Worm (Caenorhabditis elegans) whole organism, early embryonic: ENCODE data around the gene ceh-30.

Experiments used
- B0310.2 ChIP-seq: sonication (generic microtip); optimal IDR thresholded peaks from 2 replicates; lab custom pipeline; 2016; ENCODE audit warnings: mild to moderate bottlenecking, missing genetic modification characterization, missing compliant biosample characterization
- F13C5.2 ChIP-seq: sonication (generic microtip); optimal IDR thresholded peaks from 2 replicates; lab custom pipeline; 2017; ENCODE audit warnings: mild to moderate bottlenecking, missing genetic modification characterization, inconsistent platforms, missing compliant biosample characterization
- aly-1 ChIP-seq: sonication (generic microtip); optimal IDR thresholded peaks from 2 replicates; lab custom pipeline; 2016; ENCODE audit warnings: missing genetic modification characterization, missing compliant biosample characterization
- ama-1 ChIP-seq: fragments of 150-350 bp; optimal IDR thresholded peaks from 2 replicates; lab custom pipeline; 2014
- ceh-13 ChIP-seq: fragments of 200-800 bp; sonication (Bioruptor generic); optimal IDR thresholded peaks from 2 replicates; lab custom pipeline; 2018; ENCODE audit warnings: mild to moderate bottlenecking, missing genetic modification characterization, missing compliant biosample characterization
- ceh-36 ChIP-seq: sonication (generic microtip); optimal IDR thresholded peaks from 2 replicates; lab custom pipeline; 2016; ENCODE audit warnings: missing genetic modification characterization, inconsistent platforms, missing compliant biosample characterization
- ets-7 ChIP-seq: sonication (generic microtip); optimal IDR thresholded peaks from 2 replicates; lab custom pipeline; 2016; ENCODE audit warnings: missing genotype, missing genetic modification characterization, missing compliant biosample characterization
- flt-1 ChIP-seq: fragments of 200-800 bp; sonication (Bioruptor generic); IDR thresholded peaks from 2 replicates; pipeline ENCODE4 v1.3.6; 2022; ENCODE audit warnings: missing genetic modification characterization, missing compliant biosample characterization
- hmbx-1 ChIP-seq: sonication (generic microtip); optimal IDR thresholded peaks from 2 replicates; lab custom pipeline; 2016; ENCODE audit warnings: mild to moderate bottlenecking, missing genetic modification characterization, missing compliant biosample characterization
- hmg-4 ChIP-seq: fragments of 200-800 bp; sonication (Bioruptor generic); optimal IDR thresholded peaks from 2 replicates; lab custom pipeline; 2018; ENCODE audit warnings: mild to moderate bottlenecking, missing genetic modification characterization, missing compliant biosample characterization
- hnd-1 ChIP-seq: sonication (generic microtip); optimal IDR thresholded peaks from 2 replicates; lab custom pipeline; 2016; ENCODE audit warnings: missing genetic modification characterization, missing compliant biosample characterization
- pes-1 ChIP-seq: fragments of 200-800 bp; sonication (Bioruptor generic); IDR thresholded peaks from 2 replicates; pipeline ENCODE4 v1.3.6; 2022; ENCODE audit warnings: missing genetic modification reagents, missing genetic modification characterization, missing compliant biosample characterization
- scrt-1 ChIP-seq: fragments of 200-800 bp; sonication (Bioruptor generic); IDR thresholded peaks from 2 replicates; pipeline ENCODE4 v1.3.6; 2022; ENCODE audit warnings: missing genetic modification characterization, missing compliant biosample characterization
- sea-1 ChIP-seq: fragments of 200-800 bp; sonication (Bioruptor generic); conservative IDR thresholded peaks from 2 replicates; pipeline ENCODE4 v1.3.6; 2022; ENCODE audit warnings: missing genetic modification characterization, missing compliant biosample characterization
- tbx-11 ChIP-seq: fragments of 200-800 bp; sonication (Bioruptor generic); IDR thresholded peaks from 2 replicates; pipeline ENCODE4 v1.3.6; 2022; ENCODE audit warnings: missing genetic modification characterization, missing compliant biosample characterization
- tbx-37 ChIP-seq: fragments of 200-800 bp; sonication (Bioruptor generic); conservative IDR thresholded peaks from 2 replicates; pipeline ENCODE4 v1.3.6; 2022; ENCODE audit warnings: missing genetic modification reagents, missing genetic modification characterization, missing compliant biosample characterization
- tra-4 ChIP-seq: sonication (generic microtip); optimal IDR thresholded peaks from 2 replicates; lab custom pipeline; 2017; ENCODE audit warnings: missing genetic modification characterization, missing compliant biosample characterization

ceh-30 gene

DNA sequence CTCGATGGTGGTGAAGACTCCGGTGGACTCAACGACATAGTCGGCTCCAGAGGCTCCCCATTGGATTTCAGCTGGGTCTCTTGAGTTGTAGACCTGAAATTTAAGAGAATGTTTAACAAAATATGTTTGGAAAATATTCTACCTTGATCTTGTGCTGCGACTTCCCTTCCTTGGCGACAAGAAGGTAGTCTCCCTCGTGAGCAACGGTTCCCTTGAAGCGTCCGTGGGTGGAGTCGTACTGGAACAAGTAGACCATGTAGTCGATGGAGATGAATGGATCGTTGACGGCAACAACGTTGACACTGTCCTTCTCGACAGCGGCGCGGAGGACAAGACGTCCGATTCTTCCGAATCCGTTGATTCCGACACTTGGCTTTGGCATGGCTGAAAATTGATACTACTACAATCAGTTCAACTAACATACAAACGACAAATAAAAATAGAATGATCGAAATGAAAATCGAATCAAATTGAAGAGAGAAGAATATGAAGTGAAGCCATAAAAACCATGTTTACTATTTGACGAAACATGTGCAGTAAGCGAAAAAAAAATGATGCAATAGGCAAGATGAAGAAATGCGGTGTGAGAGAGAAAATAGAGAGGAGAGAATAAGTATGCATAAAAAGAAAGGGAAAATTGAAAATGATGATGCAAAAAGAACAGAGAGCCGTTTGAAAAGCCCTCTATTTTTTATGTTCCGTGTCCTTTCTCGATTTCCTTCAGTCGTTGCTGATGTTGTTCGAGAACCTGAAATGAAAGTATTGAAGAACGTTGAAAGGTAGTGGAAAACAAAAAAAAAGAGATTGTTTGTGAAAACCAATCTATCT, 51.1 kb downstream of the ceh-30 start, which contains the start of gene gpd-2:
Gene gpd-2, minus strand, starts transcription at position 384 of the 828 bp plus-strand sequence.
- TF ChIP-seq hmg-4 (GFP tag; lab: Kevin White, UChicago) = no peak
- TF ChIP-seq flt-1 (GFP tag; lab: Robert Waterston, UW) = no peak
- TF ChIP-seq B0310.2 (tag; lab: Kevin White, UChicago) = no peak
- no peak for TF ChIP-seq tra-4 (tag; lab: Kevin White, UChicago)
- no peak for TF ChIP-seq ceh-13 (GFP tag; lab: Kevin White, UChicago)
- TF ChIP-seq F13C5.2 (tag; lab: Kevin White, UChicago) = no peak
- TF ChIP-seq hmbx-1 (tag; lab: Kevin White, UChicago) = no peak
- no peak for TF ChIP-seq ama-1 (lab: Kevin White, UChicago)
- no peak for TF ChIP-seq sea-1 (GFP tag; lab: Robert Waterston, UW)
- TF ChIP-seq hnd-1 (tag; lab: Kevin White, UChicago) = no peak
- no peak for TF ChIP-seq ets-7 (tag; lab: Kevin White, UChicago)
- TF ChIP-seq tbx-37 = no peak
- TF ChIP-seq aly-1 (tag; lab: Kevin White, UChicago) = no peak
- TF ChIP-seq scrt-1 (GFP tag; lab: Robert Waterston, UW) = no peak
- TF ChIP-seq pes-1 (GFP tag; lab: Robert Waterston, UW) = no peak
- no peak for TF ChIP-seq ceh-36 (tag; lab: Kevin White, UChicago)
- TF ChIP-seq tbx-11 (GFP tag; lab: Robert Waterston, UW) = no peak
